Worm (Caenorhabditis elegans) whole organism, L3 larva: ENCODE measurements around the gene phf-31.

Source experiments
- R02D3.7 ChIP-seq: fragments of 150-350 bp; optimal IDR thresholded peaks from 2 replicates; lab custom pipeline; 2014; ENCODE audit warnings: missing biosample characterization, missing genetic modification characterization
- ZK546.5 ChIP-seq: sonication (generic microtip); optimal IDR thresholded peaks from 2 replicates; lab custom pipeline; 2017; ENCODE audit warnings: missing biosample characterization, missing genetic modification characterization
- ama-1 ChIP-seq: fragments of 150-350 bp; optimal IDR thresholded peaks from 2 replicates; lab custom pipeline; 2018
- ceh-16 ChIP-seq: sonication (generic microtip); optimal IDR thresholded peaks from 2 replicates; lab custom pipeline; 2017; ENCODE audit warnings: missing biosample characterization, missing genetic modification characterization
- ceh-28 ChIP-seq: fragments of 150-350 bp; optimal IDR thresholded peaks from 2 replicates; lab custom pipeline; 2014; ENCODE audit warnings: missing biosample characterization, missing genetic modification reagents, missing genetic modification characterization
- ceh-82 ChIP-seq: fragments of 150-350 bp; optimal IDR thresholded peaks from 2 replicates; lab custom pipeline; 2014; ENCODE audit warnings: missing biosample characterization, missing genetic modification characterization
- ceh-9 ChIP-seq: sonication (generic microtip); optimal IDR thresholded peaks from 2 replicates; lab custom pipeline; 2018; ENCODE audit warnings: missing biosample characterization, missing genetic modification characterization
- egl-27 ChIP-seq: sonication (generic microtip); optimal IDR thresholded peaks from 4 replicates; lab custom pipeline; 2017; ENCODE audit warnings: missing biosample characterization, missing genetic modification reagents, missing genetic modification characterization
- egl-5 ChIP-seq: fragments of 150-350 bp; optimal IDR thresholded peaks from 2 replicates; lab custom pipeline; 2017; ENCODE audit warnings: missing biosample characterization, missing genetic modification reagents, missing genetic modification characterization, inconsistent platforms
- elt-1 ChIP-seq: fragments of 150-350 bp; optimal IDR thresholded peaks from 2 replicates; lab custom pipeline; 2014; ENCODE audit warnings: missing biosample characterization, missing genetic modification characterization
- elt-2 ChIP-seq: sonication (generic microtip); optimal IDR thresholded peaks from 2 replicates; lab custom pipeline; 2016; ENCODE audit warnings: missing genetic modification reagents, mild to moderate bottlenecking, missing genetic modification characterization, missing compliant biosample characterization
- elt-3 ChIP-seq, 3 experiments: fragments of 150-350 bp in 1 of 3; sonication (generic microtip) in 2 of 3; optimal IDR thresholded peaks; 2 replicates in 2 of 3; 4 replicates in 1 of 3; lab custom pipeline; 2014 to 2017; ENCODE audit warnings: missing biosample characterization in 3 of 3, missing genetic modification characterization in 3 of 3
- eor-1 ChIP-seq, 2 experiments: fragments of 150-350 bp; optimal IDR thresholded peaks; 2 replicates each; lab custom pipeline; 2014 to 2018; ENCODE audit warnings: missing biosample characterization in 2 of 2, missing genetic modification characterization in 2 of 2
- hmg-11 ChIP-seq: sonication (generic microtip); optimal IDR thresholded peaks from 2 replicates; lab custom pipeline; 2016; ENCODE audit warnings: missing genetic modification characterization, missing compliant biosample characterization
- jun-1 ChIP-seq: fragments of 150-350 bp; optimal IDR thresholded peaks from 2 replicates; lab custom pipeline; 2014; ENCODE audit warnings: missing biosample characterization, missing genetic modification reagents, missing genetic modification characterization
- lin-15B ChIP-seq: fragments of 150-350 bp; optimal IDR thresholded peaks from 2 replicates; lab custom pipeline; 2014; ENCODE audit warnings: missing biosample characterization, missing genetic modification characterization
- lin-39 ChIP-seq: fragments of 150-350 bp; optimal IDR thresholded peaks from 2 replicates; lab custom pipeline; 2018; ENCODE audit warnings: missing biosample characterization, missing genetic modification reagents, missing genetic modification characterization
- lsy-12 ChIP-seq: sonication (generic microtip); optimal IDR thresholded peaks from 2 replicates; lab custom pipeline; 2016; ENCODE audit warnings: mild to moderate bottlenecking, missing genetic modification characterization, missing compliant biosample characterization
- mdl-1 ChIP-seq: fragments of 150-350 bp; optimal IDR thresholded peaks from 2 replicates; lab custom pipeline; 2014; ENCODE audit warnings: missing biosample characterization, missing genetic modification characterization
- mml-1 ChIP-seq: fragments of 150-350 bp; sonication (generic microtip); optimal IDR thresholded peaks from 3 replicates; lab custom pipeline; 2014; ENCODE audit warnings: missing biosample characterization, missing genetic modification characterization
- nfya-1 ChIP-seq: sonication (generic microtip); optimal IDR thresholded peaks from 2 replicates; lab custom pipeline; 2017; ENCODE audit warnings: missing genetic modification characterization, mild to moderate bottlenecking, missing compliant biosample characterization, antibody characterized with exemption, moderate library complexity; ENCODE audit not compliant: insufficient read depth
- nhr-11 ChIP-seq: fragments of 150-350 bp; optimal IDR thresholded peaks from 2 replicates; lab custom pipeline; 2014; ENCODE audit warnings: missing biosample characterization, missing genetic modification characterization
- nhr-12 ChIP-seq: fragments of 150-350 bp; optimal IDR thresholded peaks from 2 replicates; lab custom pipeline; 2014; ENCODE audit warnings: missing biosample characterization, missing genetic modification characterization
- nhr-23 ChIP-seq: fragments of 150-350 bp; optimal IDR thresholded peaks from 2 replicates; lab custom pipeline; 2014; ENCODE audit warnings: missing biosample characterization, missing genetic modification reagents, missing genetic modification characterization
- nhr-237 ChIP-seq: fragments of 150-350 bp; optimal IDR thresholded peaks from 2 replicates; lab custom pipeline; 2014; ENCODE audit warnings: missing biosample characterization, missing genetic modification characterization
- nhr-25 ChIP-seq: sonication (generic microtip); optimal IDR thresholded peaks from 2 replicates; lab custom pipeline; 2017; ENCODE audit warnings: missing biosample characterization, missing genetic modification characterization
- nhr-28 ChIP-seq: fragments of 150-350 bp; optimal IDR thresholded peaks from 2 replicates; lab custom pipeline; 2014; ENCODE audit warnings: missing biosample characterization, missing genetic modification characterization
- nhr-43 ChIP-seq: sonication (generic microtip); optimal IDR thresholded peaks from 2 replicates; lab custom pipeline; 2016; ENCODE audit warnings: mild to moderate bottlenecking, missing genetic modification characterization, missing compliant biosample characterization; ENCODE audit not compliant: poor library complexity, severe bottlenecking
- nhr-67 ChIP-seq: fragments of 150-350 bp; optimal IDR thresholded peaks from 2 replicates; lab custom pipeline; 2014; ENCODE audit warnings: missing biosample characterization, missing genetic modification characterization
- nhr-76 ChIP-seq: fragments of 150-350 bp; sonication (generic microtip); optimal IDR thresholded peaks from 5 replicates; lab custom pipeline; 2014; ENCODE audit warnings: missing biosample characterization, missing genetic modification characterization
- pha-4 ChIP-seq: fragments of 150-350 bp; optimal IDR thresholded peaks from 2 replicates; lab custom pipeline; 2014; ENCODE audit warnings: missing biosample characterization, missing genetic modification reagents, missing genetic modification characterization
- pqm-1 ChIP-seq: fragments of 150-350 bp; optimal IDR thresholded peaks from 2 replicates; lab custom pipeline; 2017; ENCODE audit warnings: missing biosample characterization, missing genetic modification characterization, inconsistent platforms
- sea-2 ChIP-seq: fragments of 150-350 bp; sonication (generic microtip); optimal IDR thresholded peaks from 4 replicates; lab custom pipeline; 2014; ENCODE audit warnings: missing biosample characterization, missing genetic modification reagents, missing genetic modification characterization
- skn-1 ChIP-seq: fragments of 150-350 bp; optimal IDR thresholded peaks from 2 replicates; lab custom pipeline; 2014; ENCODE audit warnings: missing biosample characterization, missing genetic modification characterization
- snpc-4 ChIP-seq: fragments of 150-350 bp; optimal IDR thresholded peaks from 2 replicates; lab custom pipeline; 2014; ENCODE audit warnings: missing biosample characterization, missing genetic modification characterization
- tbx-2 ChIP-seq: sonication (generic microtip); optimal IDR thresholded peaks from 2 replicates; lab custom pipeline; 2016; ENCODE audit warnings: mild to moderate bottlenecking, missing genetic modification characterization, missing compliant biosample characterization
- unc-39 ChIP-seq: sonication (generic microtip); optimal IDR thresholded peaks from 4 replicates; lab custom pipeline; 2017; ENCODE audit warnings: missing biosample characterization, missing genetic modification characterization
- unc-62 ChIP-seq: fragments of 150-350 bp; sonication (generic microtip); optimal IDR thresholded peaks from 4 replicates; lab custom pipeline; 2014; ENCODE audit warnings: missing biosample characterization, missing genetic modification reagents, missing genetic modification characterization
- zag-1 ChIP-seq: fragments of 150-350 bp; optimal IDR thresholded peaks from 2 replicates; lab custom pipeline; 2014; ENCODE audit warnings: missing biosample characterization, missing genetic modification characterization
- ztf-4 ChIP-seq: fragments of 150-350 bp; optimal IDR thresholded peaks from 2 replicates; lab custom pipeline; 2014; ENCODE audit warnings: missing biosample characterization, missing genetic modification characterization

Gene phf-31

DNA sequence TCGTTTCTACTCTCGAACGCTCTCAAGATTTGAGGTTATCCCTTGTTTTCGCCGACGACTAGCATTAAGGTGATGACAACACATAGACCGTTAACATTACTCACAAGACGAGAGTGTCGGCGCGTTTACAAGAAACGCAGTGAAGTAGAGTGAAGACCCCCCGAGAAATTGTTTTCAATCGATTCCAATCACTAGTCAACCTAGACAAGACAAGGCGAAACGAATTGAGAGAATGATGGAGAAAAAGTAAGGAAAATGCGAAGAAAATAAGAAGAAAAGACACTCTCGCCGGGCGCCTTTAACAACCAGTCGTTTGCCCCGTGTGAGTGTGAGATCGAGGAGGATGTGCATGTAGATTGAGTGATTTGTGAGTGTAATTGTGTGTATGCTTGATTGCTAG is 2.7 kb downstream of the phf-31 start:
- TF ChIP-seq nhr-25 (tag; lab: Kevin White, UChicago), result peak; percentile 85
- peak; percentile 45 for TF ChIP-seq nhr-43 (tag; lab: Kevin White, UChicago)
- TF ChIP-seq nhr-67 (tag; lab: Kevin White, UChicago), result no peak
- peak; percentile 54 for TF ChIP-seq elt-2 (tag; lab: Kevin White, UChicago)
- peak; percentile 66 for TF ChIP-seq pha-4 (tag; lab: Kevin White, UChicago)
- TF ChIP-seq R02D3.7 (tag; lab: Kevin White, UChicago), result no peak
- TF ChIP-seq ceh-82 (tag; lab: Kevin White, UChicago), result no peak
- TF ChIP-seq pqm-1 (tag; lab: Kevin White, UChicago), result peak; percentile 47
- no peak for TF ChIP-seq tbx-2 (tag; lab: Kevin White, UChicago)
- no peak for TF ChIP-seq egl-27 (tag; lab: Kevin White, UChicago)
- peak; percentile 83 for TF ChIP-seq nhr-23 (tag; lab: Kevin White, UChicago)
- peak; percentile 38 for TF ChIP-seq hmg-11
- TF ChIP-seq unc-62, result peak; percentile 49
- TF ChIP-seq egl-5 (tag; lab: Kevin White, UChicago), result peak; percentile 94
- peak; percentile 55 for TF ChIP-seq nfya-1
- TF ChIP-seq snpc-4, result peak; percentile 55
- TF ChIP-seq lsy-12 (tag; lab: Kevin White, UChicago), result peak; percentile 45
- peak; percentile 18 for TF ChIP-seq jun-1 (tag; lab: Kevin White, UChicago)
- no peak for TF ChIP-seq nhr-12 (tag; lab: Kevin White, UChicago)
- peak; percentile 1 for TF ChIP-seq mdl-1 (tag; lab: Kevin White, UChicago)
- peak in 1 of 3 experiments; percentile 10 for TF ChIP-seq elt-3 (tag; optimal IDR thresholded peaks at IDR 0.05; lab: Kevin White, UChicago)
- no peak for TF ChIP-seq eor-1 (tag; optimal IDR thresholded peaks at IDR 0.05; lab: Kevin White, UChicago)
- peak; percentile 89 for TF ChIP-seq ceh-28 (tag; lab: Kevin White, UChicago)
- TF ChIP-seq lin-39, result peak; percentile 41

DNA sequence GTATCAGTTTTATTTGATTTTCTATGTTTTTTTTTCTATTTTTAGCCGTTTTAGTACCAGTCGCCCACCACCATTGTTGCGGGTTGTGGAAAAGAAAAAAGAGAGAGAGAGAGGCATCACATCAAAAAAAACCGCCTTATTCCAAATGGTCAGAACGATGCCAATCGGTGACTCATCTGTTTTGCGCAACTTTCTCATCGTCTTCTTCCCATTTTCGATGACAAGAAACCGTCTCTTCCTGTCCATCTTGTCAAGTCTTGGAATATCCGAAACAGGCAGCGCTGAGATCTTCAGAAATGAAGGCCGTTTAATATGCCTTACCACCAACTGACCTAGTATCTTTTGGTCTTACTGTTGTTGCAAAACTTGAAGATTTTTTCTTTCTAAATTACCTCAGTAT is 4.7 kb downstream of the phf-31 start:
- peak; percentile 45 for TF ChIP-seq jun-1 (tag; lab: Kevin White, UChicago)
- TF ChIP-seq nhr-76, result no peak
- no peak for TF ChIP-seq nhr-11 (tag; lab: Kevin White, UChicago)
- no peak for TF ChIP-seq elt-1 (tag; lab: Kevin White, UChicago)
- no peak for TF ChIP-seq hmg-11
- TF ChIP-seq nhr-25 (tag; lab: Kevin White, UChicago), result peak; percentile 54
- no peak for TF ChIP-seq tbx-2 (tag; lab: Kevin White, UChicago)
- peak; percentile 3 for TF ChIP-seq ceh-28 (tag; lab: Kevin White, UChicago)
- no peak for TF ChIP-seq egl-5 (tag; lab: Kevin White, UChicago)
- no peak for TF ChIP-seq nhr-67 (tag; lab: Kevin White, UChicago)
- TF ChIP-seq skn-1 (tag; lab: Kevin White, UChicago), result no peak
- TF ChIP-seq nhr-43 (tag; lab: Kevin White, UChicago), result peak; percentile 13
- no peak for TF ChIP-seq eor-1 (tag; optimal IDR thresholded peaks at IDR 0.05; lab: Kevin White, UChicago)
- no peak for TF ChIP-seq ztf-4 (tag; lab: Kevin White, UChicago)
- no peak for TF ChIP-seq mdl-1 (tag; lab: Kevin White, UChicago)
- no peak for TF ChIP-seq ceh-16
- TF ChIP-seq zag-1 (tag; lab: Kevin White, UChicago), result no peak
- TF ChIP-seq nhr-28 (tag; lab: Kevin White, UChicago), result no peak
- TF ChIP-seq pqm-1 (tag; lab: Kevin White, UChicago), result no peak
- TF ChIP-seq snpc-4, result no peak
- no peak for TF ChIP-seq nhr-237
- no peak for TF ChIP-seq ceh-82 (tag; lab: Kevin White, UChicago)
- peak; percentile 69 for TF ChIP-seq nhr-23 (tag; lab: Kevin White, UChicago)
- TF ChIP-seq lsy-12 (tag; lab: Kevin White, UChicago), result peak; percentile 31

DNA sequence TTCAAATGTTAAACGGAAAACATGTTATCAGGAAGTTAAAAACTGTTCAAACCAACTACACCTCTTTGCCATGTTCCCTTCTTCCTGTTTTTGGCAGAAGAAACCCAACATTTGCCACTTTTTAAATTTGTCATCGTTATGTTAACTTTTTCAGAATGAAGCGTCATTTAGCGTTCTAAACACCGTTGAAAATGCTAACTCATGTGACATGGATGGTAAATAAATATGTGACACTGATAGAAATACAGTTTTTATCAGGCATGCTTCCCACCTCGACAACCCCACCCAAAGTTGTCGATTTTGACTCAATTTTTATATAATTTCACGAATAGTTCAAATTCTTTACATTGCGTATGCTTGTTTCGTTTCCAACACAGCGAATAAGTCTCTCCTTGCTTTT is 5.5 kb downstream of the phf-31 start:
- TF ChIP-seq mml-1 (tag; lab: Kevin White, UChicago), result no peak
- TF ChIP-seq lsy-12 (tag; lab: Kevin White, UChicago), result peak; percentile 31
- no peak for TF ChIP-seq mdl-1 (tag; lab: Kevin White, UChicago)
- no peak for TF ChIP-seq nhr-11 (tag; lab: Kevin White, UChicago)
- no peak for TF ChIP-seq elt-1 (tag; lab: Kevin White, UChicago)
- peak; percentile 57 for TF ChIP-seq pha-4 (tag; lab: Kevin White, UChicago)
- peak; percentile 13 for TF ChIP-seq ama-1 (lab: Kevin White, UChicago)
- TF ChIP-seq zag-1 (tag; lab: Kevin White, UChicago), result no peak
- TF ChIP-seq pqm-1 (tag; lab: Kevin White, UChicago), result peak; percentile 87
- TF ChIP-seq ceh-16, result no peak
- no peak for TF ChIP-seq ZK546.5 (tag; lab: Kevin White, UChicago)
- no peak for TF ChIP-seq sea-2 (GFP tag; lab: Kevin White, UChicago)
- TF ChIP-seq jun-1 (tag; lab: Kevin White, UChicago), result peak; percentile 6
- TF ChIP-seq tbx-2 (tag; lab: Kevin White, UChicago), result no peak
- TF ChIP-seq unc-62, result no peak
- peak; percentile 74 for TF ChIP-seq elt-2 (tag; lab: Kevin White, UChicago)
- TF ChIP-seq nhr-237, result no peak
- no peak for TF ChIP-seq ceh-9 (tag; lab: Kevin White, UChicago)
- no peak for TF ChIP-seq lin-15B (tag; lab: Kevin White, UChicago)
- no peak for TF ChIP-seq unc-39 (tag; lab: Kevin White, UChicago)
- TF ChIP-seq ztf-4 (tag; lab: Kevin White, UChicago), result no peak
